Fruit fly (Drosophila melanogaster) whole organism, embryonic: ENCODE measurements around the gene CG11030.

Experiments used
- Antp ChIP-seq: fragments of 200-800 bp; sonication (Bioruptor generic); optimal IDR thresholded peaks from 3 replicates; lab custom pipeline; 2016; ENCODE audit warnings: missing biosample characterization, missing genetic modification characterization
- BEAF-32 ChIP-seq: fragments of 200-800 bp; sonication (Bioruptor generic); optimal IDR thresholded peaks from 3 replicates; lab custom pipeline; 2017; ENCODE audit warnings: missing biosample characterization, missing genetic modification characterization, mild to moderate bottlenecking, moderate library complexity, missing genetic modification reagents
- Blimp-1 ChIP-seq: fragments of 200-800 bp; sonication (Bioruptor generic); optimal IDR thresholded peaks from 3 replicates; lab custom pipeline; 2018; ENCODE audit warnings: missing biosample characterization, missing genetic modification characterization, mild to moderate bottlenecking, moderate library complexity, missing genetic modification reagents
- CG10209 ChIP-seq: fragments of 200-800 bp; sonication (Bioruptor generic); optimal IDR thresholded peaks from 3 replicates; lab custom pipeline; 2017; ENCODE audit warnings: missing biosample characterization, mild to moderate bottlenecking, missing genetic modification characterization, missing genetic modification reagents
- CG10321 ChIP-seq: fragments of 200-800 bp; sonication (Bioruptor generic); IDR thresholded peaks from 2 replicates; pipeline ENCODE4 v1.3.6; 2022; ENCODE audit warnings: missing biosample characterization, missing genetic modification characterization
- CG11456 ChIP-seq: fragments of 200-800 bp; sonication (Bioruptor generic); IDR thresholded peaks from 3 replicates; pipeline ENCODE4 v1.3.6; 2022; ENCODE audit warnings: missing biosample characterization, missing genetic modification characterization
- CG13287 ChIP-seq: fragments of 200-800 bp; sonication (Bioruptor generic); IDR thresholded peaks from 2 replicates; pipeline ENCODE4 v1.3.6; 2022; ENCODE audit warnings: missing biosample characterization, missing genetic modification characterization; ENCODE audit not compliant: partially characterized antibody
- CG14965 ChIP-seq: fragments of 200-800 bp; sonication (Bioruptor generic); optimal IDR thresholded peaks from 2 replicates; lab custom pipeline; 2016; ENCODE audit warnings: missing biosample characterization, missing genetic modification characterization, borderline replicate concordance
- CG15269 ChIP-seq: fragments of 200-800 bp; sonication (Bioruptor generic); optimal IDR thresholded peaks from 2 replicates; lab custom pipeline; 2018; ENCODE audit warnings: missing biosample characterization, mild to moderate bottlenecking, missing genetic modification characterization, moderate library complexity
- CG15514 ChIP-seq: fragments of 200-800 bp; sonication (Bioruptor generic); optimal IDR thresholded peaks from 3 replicates; lab custom pipeline; 2017; ENCODE audit warnings: missing biosample characterization, missing genetic modification characterization, mild to moderate bottlenecking, moderate library complexity, missing genetic modification reagents
- CG15696 ChIP-seq: fragments of 200-800 bp; sonication (Bioruptor generic); optimal IDR thresholded peaks from 2 replicates; lab custom pipeline; 2019; ENCODE audit warnings: missing biosample characterization, mild to moderate bottlenecking, missing genetic modification characterization, moderate library complexity
- CG1603 ChIP-seq: fragments of 200-800 bp; sonication (Bioruptor generic); optimal IDR thresholded peaks from 2 replicates; lab custom pipeline; 2019; ENCODE audit warnings: missing biosample characterization, mild to moderate bottlenecking, missing genetic modification characterization, moderate library complexity
- CG16863 ChIP-seq: fragments of 200-800 bp; sonication (Bioruptor generic); optimal IDR thresholded peaks from 3 replicates; lab custom pipeline; 2016; ENCODE audit warnings: missing biosample characterization, missing genetic modification characterization
- CG17328 ChIP-seq: fragments of 200-800 bp; sonication (Bioruptor generic); IDR thresholded peaks from 2 replicates; pipeline ENCODE4 v1.3.6; 2022; ENCODE audit warnings: missing biosample characterization, missing genetic modification characterization
- CG17361 ChIP-seq: fragments of 200-800 bp; sonication (Bioruptor generic); IDR thresholded peaks from 3 replicates; pipeline ENCODE4 v1.3.6; 2022; ENCODE audit warnings: missing biosample characterization, missing genetic modification characterization
- CG17568 ChIP-seq: fragments of 200-800 bp; sonication (Bioruptor generic); optimal IDR thresholded peaks from 2 replicates; lab custom pipeline; 2018; ENCODE audit warnings: missing biosample characterization, mild to moderate bottlenecking, missing genetic modification characterization, moderate library complexity
- CG18599 ChIP-seq: fragments of 200-800 bp; sonication (Bioruptor generic); optimal IDR thresholded peaks from 3 replicates; lab custom pipeline; 2017; ENCODE audit warnings: missing biosample characterization, missing genetic modification characterization, mild to moderate bottlenecking, moderate library complexity, missing genetic modification reagents
- CG2199 ChIP-seq: fragments of 200-800 bp; sonication (Bioruptor generic); IDR thresholded peaks from 3 replicates; pipeline ENCODE4 v1.3.6; 2022; ENCODE audit warnings: missing biosample characterization, missing genetic modification characterization
- CG2678 ChIP-seq: fragments of 200-800 bp; sonication (Bioruptor generic); optimal IDR thresholded peaks from 3 replicates; lab custom pipeline; 2019; ENCODE audit warnings: missing biosample characterization, mild to moderate bottlenecking, missing genetic modification characterization, moderate library complexity
- CG30431 ChIP-seq: fragments of 200-800 bp; sonication (Bioruptor generic); optimal IDR thresholded peaks from 2 replicates; lab custom pipeline; 2017; ENCODE audit warnings: missing biosample characterization, missing genetic modification characterization
- CG4707 ChIP-seq: fragments of 200-800 bp; sonication (Bioruptor generic); optimal IDR thresholded peaks from 2 replicates; lab custom pipeline; 2018; ENCODE audit warnings: missing biosample characterization, mild to moderate bottlenecking, missing genetic modification characterization, moderate library complexity
- CG7745 ChIP-seq: fragments of 200-800 bp; sonication (Bioruptor generic); optimal IDR thresholded peaks from 2 replicates; lab custom pipeline; 2018; ENCODE audit warnings: missing biosample characterization, mild to moderate bottlenecking, missing genetic modification characterization, moderate library complexity
- CG8281 ChIP-seq: fragments of 200-800 bp; sonication (Bioruptor generic); optimal IDR thresholded peaks from 2 replicates; lab custom pipeline; 2018; ENCODE audit warnings: missing biosample characterization, mild to moderate bottlenecking, missing genetic modification characterization, moderate library complexity
- CG9727 ChIP-seq: fragments of 200-800 bp; sonication (Bioruptor generic); optimal IDR thresholded peaks from 3 replicates; lab custom pipeline; 2017; ENCODE audit warnings: missing biosample characterization, mild to moderate bottlenecking, missing genetic modification characterization
- CG9876 ChIP-seq: fragments of 200-800 bp; sonication (Bioruptor generic); optimal IDR thresholded peaks from 2 replicates; lab custom pipeline; 2016; ENCODE audit warnings: missing biosample characterization, missing genetic modification characterization
- CrebB ChIP-seq: fragments of 200-800 bp; sonication (Bioruptor generic); optimal IDR thresholded peaks from 3 replicates; lab custom pipeline; 2018; ENCODE audit warnings: missing biosample characterization, mild to moderate bottlenecking, missing genetic modification characterization
- D19A ChIP-seq: fragments of 200-800 bp; optimal IDR thresholded peaks from 3 replicates; lab custom pipeline; 2019; ENCODE audit warnings: missing biosample characterization, mild to moderate bottlenecking, missing genetic modification characterization, moderate library complexity
- Dek ChIP-seq: fragments of 200-800 bp; sonication (Bioruptor generic); optimal IDR thresholded peaks from 3 replicates; lab custom pipeline; 2019; ENCODE audit warnings: missing biosample characterization, mild to moderate bottlenecking, missing genetic modification characterization, moderate library complexity
- Gug ChIP-seq: fragments of 200-800 bp; sonication (Bioruptor generic); IDR thresholded peaks from 4 replicates; pipeline ENCODE4 v1.3.6; 2022; ENCODE audit warnings: missing biosample characterization, missing genetic modification characterization
- HLH4C ChIP-seq: fragments of 200-800 bp; sonication (Bioruptor generic); IDR thresholded peaks from 3 replicates; pipeline ENCODE4 v1.3.6; 2022; ENCODE audit warnings: missing biosample characterization, missing genetic modification characterization; ENCODE audit not compliant: partially characterized antibody
- Hmr ChIP-seq: fragments of 200-800 bp; sonication (Bioruptor generic); optimal IDR thresholded peaks from 3 replicates; lab custom pipeline; 2017; ENCODE audit warnings: mild to moderate bottlenecking, missing biosample characterization, missing genetic modification reagents, missing genetic modification characterization
- Hr39 ChIP-seq: fragments of >200 bp; optimal IDR thresholded peaks from 2 replicates; lab custom pipeline; 2017
- Mad ChIP-seq: fragments of 200-800 bp; sonication (Bioruptor generic); optimal IDR thresholded peaks from 2 replicates; lab custom pipeline; 2016; ENCODE audit warnings: missing biosample characterization, missing genetic modification characterization
- NC2β ChIP-seq: fragments of 200-800 bp; sonication (Bioruptor generic); optimal IDR thresholded peaks from 2 replicates; lab custom pipeline; 2016; ENCODE audit warnings: missing biosample characterization, missing genetic modification characterization
- NK7.1 ChIP-seq: fragments of 200-800 bp; sonication (Bioruptor generic); optimal IDR thresholded peaks from 3 replicates; lab custom pipeline; 2016; ENCODE audit warnings: missing biosample characterization, missing genetic modification characterization
- Sox100B ChIP-seq: fragments of 200-800 bp; sonication (Bioruptor generic); optimal IDR thresholded peaks from 3 replicates; lab custom pipeline; 2018; ENCODE audit warnings: missing biosample characterization, mild to moderate bottlenecking, missing genetic modification characterization
- Spps ChIP-seq: fragments of 200-800 bp; sonication (Bioruptor generic); optimal IDR thresholded peaks from 2 replicates; lab custom pipeline; 2018; ENCODE audit warnings: missing biosample characterization, mild to moderate bottlenecking, missing genetic modification characterization
- Sry-β ChIP-seq: fragments of 200-800 bp; sonication (Bioruptor generic); optimal IDR thresholded peaks from 2 replicates; lab custom pipeline; 2018; ENCODE audit warnings: missing biosample characterization, mild to moderate bottlenecking, missing genetic modification characterization, moderate library complexity
- crp ChIP-seq, 2 experiments: fragments of 200-800 bp; sonication (Bioruptor generic); optimal IDR thresholded peaks; 2 replicates in 1 of 2; 3 replicates in 1 of 2; lab custom pipeline; 2017; ENCODE audit warnings: missing biosample characterization in 2 of 2, missing genetic modification characterization in 2 of 2, mild to moderate bottlenecking in 1 of 2, moderate library complexity in 1 of 2
- esg ChIP-seq: fragments of 200-800 bp; sonication (Bioruptor generic); conservative IDR thresholded peaks from 2 replicates; pipeline ENCODE4 v1.3.6; 2022; ENCODE audit warnings: missing biosample characterization, missing genetic modification characterization
- fd3F ChIP-seq: fragments of 200-800 bp; sonication (Bioruptor generic); optimal IDR thresholded peaks from 2 replicates; lab custom pipeline; 2018; ENCODE audit warnings: missing biosample characterization, mild to moderate bottlenecking, missing genetic modification characterization, moderate library complexity
- fd96Cb ChIP-seq: fragments of 200-800 bp; sonication (Bioruptor generic); optimal IDR thresholded peaks from 2 replicates; lab custom pipeline; 2018; ENCODE audit warnings: missing biosample characterization, mild to moderate bottlenecking, missing genetic modification characterization, moderate library complexity
- fu2 ChIP-seq: fragments of 200-800 bp; sonication (Bioruptor generic); optimal IDR thresholded peaks from 2 replicates; lab custom pipeline; 2016; ENCODE audit warnings: missing biosample characterization, missing genetic modification characterization
- gce ChIP-seq: fragments of 200-800 bp; sonication (Bioruptor generic); IDR thresholded peaks from 3 replicates; pipeline ENCODE4 v1.3.6; 2022; ENCODE audit warnings: missing biosample characterization, missing genetic modification characterization
- gem ChIP-seq: fragments of 200-800 bp; sonication (Bioruptor generic); optimal IDR thresholded peaks from 2 replicates; lab custom pipeline; 2019; ENCODE audit warnings: missing biosample characterization, mild to moderate bottlenecking, missing genetic modification characterization, moderate library complexity
- hth ChIP-seq: fragments of >200 bp; optimal IDR thresholded peaks from 2 replicates; lab custom pipeline; 2017; ENCODE audit warnings: inconsistent platforms
- ken ChIP-seq: fragments of 200-800 bp; sonication (Bioruptor generic); IDR thresholded peaks from 3 replicates; pipeline ENCODE4 v1.3.6; 2022; ENCODE audit warnings: missing biosample characterization, missing genetic modification characterization
- pho ChIP-seq: fragments of 200-800 bp; sonication (Bioruptor generic); optimal IDR thresholded peaks from 2 replicates; lab custom pipeline; 2016; ENCODE audit warnings: missing biosample characterization, missing genetic modification characterization
- run ChIP-seq: fragments of 200-800 bp; sonication (Bioruptor generic); optimal IDR thresholded peaks from 3 replicates; lab custom pipeline; 2018; ENCODE audit warnings: missing biosample characterization, mild to moderate bottlenecking, missing genetic modification characterization
- trem ChIP-seq: fragments of 200-800 bp; optimal IDR thresholded peaks from 3 replicates; lab custom pipeline; 2019; ENCODE audit warnings: missing biosample characterization, mild to moderate bottlenecking, missing genetic modification characterization, moderate library complexity
- unpg ChIP-seq: fragments of 200-800 bp; sonication (Bioruptor generic); optimal IDR thresholded peaks from 3 replicates; lab custom pipeline; 2018; ENCODE audit warnings: missing biosample characterization, mild to moderate bottlenecking, missing genetic modification characterization, moderate library complexity

The CG11030 gene

dm6 chr2L:5778157-5778556 lies 53.7 kb downstream of the CG11030 start (continued):
- TF ChIP-seq Sox100B (GFP tag; lab: Kevin White, UChicago) (no peak), crp (GFP tag; optimal IDR thresholded peaks at IDR 0.05; lab: Kevin White, UChicago) (no peak), CG2199 (no peak), CG17568 (GFP tag; lab: Kevin White, UChicago) (no peak), CG11456 (GFP tag; lab: Robert Waterston, UW) (no peak), Blimp-1 (GFP tag; lab: Kevin White, UChicago) (no peak), Sry-β (GFP tag; lab: Kevin White, UChicago) (no peak), esg (GFP tag; lab: Robert Waterston, UW) (0 out of 2 replicates have a peak, but pooled peaks have one; percentile 10), hth (lab: Kevin White, UChicago) (no peak), CG17361 (GFP tag; lab: Robert Waterston, UW) (0 out of 3 replicates have a peak, but pooled peaks have one; percentile 25), CG4707 (GFP tag; lab: Kevin White, UChicago) (no peak), CG2678 (peak; percentile 50), D19A (tag; lab: Kevin White, UChicago) (no peak), pho (GFP tag; lab: Kevin White, UChicago) (no peak), NK7.1 (GFP tag; lab: Kevin White, UChicago) (no peak), ken (GFP tag; lab: Robert Waterston, UW) (no peak), CG18599 (GFP tag; lab: Kevin White, UChicago) (peak; percentile 52), CG9727 (GFP tag; lab: Kevin White, UChicago) (peak; percentile 23), gce (GFP tag; lab: Robert Waterston, UW) (no peak), fd96Cb (tag; lab: Kevin White, UChicago) (no peak), unpg (GFP tag; lab: Kevin White, UChicago) (peak; percentile 11), CG13287 (0 out of 2 replicates have a peak, but pooled peaks have one; percentile 21), Dek (tag; lab: Kevin White, UChicago) (no peak), CG7745 (tag; lab: Kevin White, UChicago) (no peak), HLH4C (GFP tag; lab: Robert Waterston, UW) (peak; percentile 84), gem (peak; percentile 41), CG15514 (GFP tag; lab: Kevin White, UChicago) (peak; percentile 8), NC2β (no peak), trem (tag; lab: Kevin White, UChicago) (no peak), CG30431 (GFP tag; lab: Kevin White, UChicago) (no peak), CG9876 (GFP tag; lab: Kevin White, UChicago) (no peak), CG14965 (no peak), BEAF-32 (GFP tag; lab: Kevin White, UChicago) (no peak), Antp (GFP tag; lab: Kevin White, UChicago) (no peak), fu2 (no peak), CG15696 (tag; lab: Kevin White, UChicago) (no peak), Spps (tag; lab: Kevin White, UChicago) (no peak), CG8281 (no peak), CG15269 (tag; lab: Kevin White, UChicago) (peak; percentile 28), CG10321 (no peak), Gug (GFP tag; lab: Robert Waterston, UW) (no peak), fd3F (GFP tag; lab: Kevin White, UChicago) (no peak), CG10209 (GFP tag; lab: Kevin White, UChicago) (no peak), Mad (GFP tag; lab: Kevin White, UChicago) (no peak), Hmr (GFP tag; lab: Kevin White, UChicago) (peak; percentile 54), CG17328 (no peak), CG16863 (GFP tag; lab: Kevin White, UChicago) (no peak), CrebB (tag; lab: Kevin White, UChicago) (no peak), run (tag; lab: Kevin White, UChicago) (no peak), Hr39 (lab: Kevin White, UChicago) (no peak), CG1603 (tag; lab: Kevin White, UChicago) (peak; percentile 16)
